Fruit fly (Drosophila melanogaster): ENCODE data around the gene Gr93c.

The Gr93c gene

DNA sequence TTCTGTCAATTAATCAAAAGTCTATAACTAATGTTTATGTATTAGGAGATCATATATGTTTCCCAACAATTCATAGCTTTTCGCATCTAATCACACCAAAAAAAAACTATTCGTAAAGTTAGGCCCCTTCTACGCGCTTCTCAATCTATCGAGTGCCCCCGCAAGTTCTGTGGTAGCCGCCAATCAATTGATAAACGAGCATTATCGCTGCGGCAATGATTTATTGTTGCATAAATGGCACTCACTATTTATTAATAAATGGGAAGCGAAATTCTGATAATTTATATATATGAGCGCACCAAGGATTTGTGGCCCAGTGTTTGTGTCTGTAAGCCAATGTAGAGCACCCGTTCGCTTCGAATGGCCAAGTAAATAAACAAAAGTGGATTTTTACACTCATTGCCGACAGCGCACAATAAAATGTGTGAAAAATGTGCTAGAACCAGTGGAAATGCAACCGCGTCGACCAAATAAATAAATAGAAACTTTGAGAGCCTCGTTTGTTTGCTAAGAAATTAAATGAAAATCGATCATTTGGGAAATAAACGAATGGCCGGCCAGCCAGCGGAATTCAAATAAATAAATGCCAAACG is 26.4 kb upstream of the Gr93c start:
- peak; percentile 13 for TF ChIP-seq noc (tag; optimal IDR thresholded peaks at IDR 0.05)

DNA sequence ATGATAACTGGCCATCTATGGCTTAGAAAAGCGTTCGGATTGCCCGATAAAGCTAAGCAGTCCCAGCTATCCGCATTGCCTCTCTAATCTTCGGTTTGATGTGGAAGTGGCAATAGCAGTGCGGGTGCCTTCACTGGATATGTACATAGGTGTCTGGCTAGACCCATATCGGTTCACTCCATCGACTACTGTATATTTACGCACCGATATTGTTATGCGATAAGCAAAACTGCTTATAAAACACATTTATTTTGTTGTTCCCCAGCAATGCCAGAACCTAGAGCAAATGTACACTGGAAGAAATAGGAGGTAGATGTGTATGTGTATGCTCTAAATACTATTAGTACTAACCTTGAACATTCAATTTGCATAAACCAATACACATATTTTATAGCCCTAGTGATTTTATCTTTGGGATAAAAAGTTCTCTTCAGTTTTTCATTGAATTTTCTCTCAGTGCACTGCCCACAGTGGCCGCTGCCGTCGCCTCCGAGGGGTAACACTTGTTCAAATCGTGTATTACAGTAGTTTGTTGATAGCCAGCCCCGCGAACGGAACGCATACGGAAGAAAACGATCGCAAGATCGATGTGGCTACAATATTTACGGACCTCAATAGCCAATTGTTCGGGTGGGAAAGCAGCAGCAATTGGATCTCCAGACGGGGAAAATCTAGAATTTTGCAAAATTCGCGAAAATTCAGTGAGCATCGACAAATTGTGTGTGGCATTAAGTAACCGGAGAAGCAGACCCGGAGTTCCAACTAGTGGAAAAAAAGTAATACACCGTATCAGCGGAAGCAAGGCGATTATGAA is 25.3 kb upstream of the Gr93c start, which contains the start of gene CG31431:
Gene CG31431, plus strand, starts transcription at position 524 of the 814 bp plus-strand sequence.
- peak; percentile 99 for TF ChIP-seq noc (tag; optimal IDR thresholded peaks at IDR 0.05)

DNA sequence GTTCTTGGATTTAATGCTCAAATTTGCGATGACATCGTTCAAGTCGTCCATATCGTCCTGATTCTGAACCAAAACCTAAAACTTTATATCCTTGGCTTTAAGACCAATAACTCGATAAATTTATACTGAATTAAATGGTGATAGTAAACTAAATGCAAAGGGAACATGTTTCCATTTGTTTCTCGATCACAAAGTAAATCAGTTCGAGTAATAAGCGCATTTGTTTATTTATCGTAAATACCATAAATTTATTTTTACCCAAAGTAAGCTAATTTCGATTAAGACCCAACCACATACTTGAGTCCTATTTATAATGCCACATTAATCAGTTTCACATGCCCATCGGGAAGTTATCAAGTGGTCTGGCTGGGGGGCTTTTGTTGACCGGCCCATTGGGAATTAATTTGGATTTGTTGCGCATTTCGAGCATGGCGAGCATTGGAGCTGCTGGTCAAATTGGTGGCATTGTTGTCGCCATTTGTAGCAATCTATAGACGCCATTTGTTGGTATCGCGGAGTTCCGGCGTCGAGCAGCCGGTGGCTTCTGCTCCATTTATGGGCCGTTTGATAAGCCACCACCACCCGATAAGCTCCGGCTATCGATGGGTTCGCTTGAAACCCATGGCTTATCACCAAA is 24.5 kb upstream of the Gr93c start, which contains the start of gene CG31174:
Gene CG31174, minus strand, starts transcription at position 51 of the 637 bp plus-strand sequence.
- TF ChIP-seq noc (tag; optimal IDR thresholded peaks at IDR 0.05), result no peak

DNA sequence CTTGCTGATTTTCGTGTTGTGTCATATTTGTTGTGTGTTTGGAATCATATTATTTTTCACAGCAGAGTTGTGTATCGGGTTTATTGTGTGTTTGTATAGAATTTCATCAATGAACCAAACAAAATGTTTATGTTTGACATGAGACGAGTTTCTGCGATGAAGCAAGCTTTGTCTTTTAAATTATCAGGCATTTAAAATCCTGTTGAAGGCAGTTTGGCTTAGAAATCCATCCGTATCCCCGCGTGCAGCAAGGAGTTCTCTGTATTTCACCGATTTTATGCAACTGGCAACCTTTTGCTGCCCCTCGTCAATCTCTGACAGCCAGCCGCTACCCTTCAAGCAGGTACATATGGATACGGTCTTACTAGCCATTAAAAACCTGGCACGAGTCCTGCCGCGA is 22.8 kb upstream of the Gr93c start, which contains the start of the genes CG6569 and Cby:
Gene CG6569, minus strand, starts transcription at position 101 of the 400 bp plus-strand sequence.
Gene Cby, plus strand, starts transcription at position 185 of the 400 bp plus-strand sequence.
- no peak for TF ChIP-seq noc (tag; optimal IDR thresholded peaks at IDR 0.05)

DNA sequence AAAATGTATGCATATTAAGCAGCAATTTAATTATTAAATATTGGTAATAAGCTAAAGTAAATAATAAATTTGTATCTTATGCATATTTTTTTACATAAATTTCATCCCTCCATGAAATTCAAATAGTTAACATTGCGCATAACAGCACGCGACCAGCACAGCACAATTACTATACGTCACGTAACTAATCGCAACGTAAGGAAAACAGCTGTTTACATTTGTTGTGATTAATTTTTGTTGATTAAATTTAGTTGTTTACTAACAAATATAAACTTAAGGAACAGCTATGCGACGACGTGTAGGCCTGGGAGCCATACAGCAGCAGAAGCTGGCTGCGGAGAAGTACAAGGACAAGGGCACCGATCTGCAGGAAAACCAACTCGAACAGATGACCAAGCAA is 19.9 kb upstream of the Gr93c start, which contains the start of gene lsn:
Gene lsn, plus strand, starts transcription at position 177 of the 400 bp plus-strand sequence.
- no peak for TF ChIP-seq noc (tag; optimal IDR thresholded peaks at IDR 0.05)

DNA sequence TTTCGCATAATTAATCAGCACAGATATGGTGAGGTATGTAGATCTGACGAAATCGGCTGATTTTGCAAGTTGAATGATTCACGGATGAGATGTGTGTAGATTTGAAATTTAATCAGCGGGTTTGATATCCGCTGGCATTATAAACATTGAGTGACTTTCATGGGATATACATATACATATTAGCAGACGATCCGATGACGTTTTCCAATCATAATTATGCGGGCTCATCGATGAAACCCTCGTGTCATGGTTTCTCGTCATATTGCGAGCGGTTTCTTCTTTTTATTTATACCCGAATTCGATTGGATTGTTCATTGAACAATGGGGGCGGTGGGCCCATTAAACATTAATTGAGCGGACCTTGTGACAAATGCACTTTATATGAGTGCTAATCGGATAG is 19.4 kb upstream of the Gr93c start:
- no peak for TF ChIP-seq noc (tag; optimal IDR thresholded peaks at IDR 0.05)

DNA sequence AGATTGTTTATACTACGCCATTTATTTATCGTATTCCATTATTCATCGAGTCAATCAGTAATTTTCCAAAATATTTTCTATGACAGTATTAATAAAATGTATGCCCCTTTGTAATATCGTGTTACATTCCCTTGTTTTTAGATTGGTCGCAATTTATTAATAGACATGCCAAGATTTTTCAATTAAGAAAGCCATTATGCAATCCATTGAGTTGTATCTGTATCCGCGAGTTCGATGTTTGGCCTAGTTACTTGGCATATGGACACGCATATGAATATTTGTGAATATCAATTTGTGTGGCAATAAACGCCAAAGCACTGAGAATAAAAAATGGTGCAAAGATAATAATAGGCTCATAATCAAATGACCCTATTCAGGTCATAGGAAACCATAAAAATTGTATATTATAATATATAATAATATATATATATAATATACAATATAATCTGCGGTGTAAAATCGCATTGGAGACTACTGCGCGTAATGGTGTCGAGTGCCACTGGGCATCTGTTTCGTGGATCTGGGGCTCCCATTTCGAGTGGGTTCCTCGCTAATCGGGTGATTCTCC is 18.8 kb upstream of the Gr93c start:
- TF ChIP-seq noc (tag; optimal IDR thresholded peaks at IDR 0.05), result no peak

DNA sequence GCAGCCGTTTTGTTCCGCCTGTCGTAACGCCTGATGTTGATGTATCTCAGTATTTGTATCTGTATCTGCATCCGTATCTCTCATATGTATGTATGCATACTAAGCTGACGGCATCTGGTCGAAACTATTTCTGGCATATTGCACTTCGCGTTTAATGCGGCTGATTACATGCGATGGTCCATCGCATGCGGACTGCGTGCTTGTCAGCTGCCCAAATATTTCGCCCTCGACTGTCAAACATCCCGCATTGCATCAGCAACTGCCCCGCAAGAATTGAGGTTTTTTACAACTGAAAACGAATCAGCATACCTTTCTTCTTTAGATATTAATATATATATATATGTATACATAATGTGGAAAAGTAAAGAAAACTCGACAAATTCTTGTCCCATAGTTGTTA is 17.8 kb upstream of the Gr93c start:
- TF ChIP-seq noc (tag; optimal IDR thresholded peaks at IDR 0.05), result no peak

DNA sequence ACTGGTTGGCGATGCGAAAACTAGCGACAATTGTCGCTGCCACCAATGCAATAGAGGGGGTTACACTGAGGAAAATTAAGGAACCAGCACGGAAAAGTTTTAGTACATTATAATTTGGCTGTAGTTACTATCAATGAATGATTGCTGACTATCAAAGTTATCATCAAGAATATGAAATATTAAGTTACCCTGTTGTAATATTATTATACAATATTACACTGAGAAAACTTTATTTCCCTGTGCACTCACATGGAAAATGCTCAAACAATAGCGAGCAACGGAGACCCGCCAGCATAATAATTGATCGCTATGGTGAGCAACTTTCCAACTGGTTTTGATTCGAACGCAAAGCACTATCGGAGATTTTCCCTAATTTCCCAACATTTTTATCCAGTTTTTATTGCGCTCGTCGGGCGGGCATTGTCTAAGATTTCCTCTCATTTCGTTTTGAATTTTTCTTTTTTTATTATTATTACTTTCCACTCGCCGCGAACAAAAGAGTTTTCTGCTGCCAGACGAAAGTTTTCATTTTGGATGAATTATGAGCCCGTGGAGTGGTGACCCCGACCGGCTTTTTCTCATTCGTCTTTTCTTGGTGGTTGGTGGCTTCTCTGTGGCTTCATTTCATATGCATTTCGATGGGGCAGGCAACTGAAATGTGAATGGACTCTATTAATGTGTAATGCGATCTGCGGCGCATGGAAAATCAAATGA is 17.2 kb upstream of the Gr93c start:
- no peak for TF ChIP-seq noc (tag; optimal IDR thresholded peaks at IDR 0.05)

DNA sequence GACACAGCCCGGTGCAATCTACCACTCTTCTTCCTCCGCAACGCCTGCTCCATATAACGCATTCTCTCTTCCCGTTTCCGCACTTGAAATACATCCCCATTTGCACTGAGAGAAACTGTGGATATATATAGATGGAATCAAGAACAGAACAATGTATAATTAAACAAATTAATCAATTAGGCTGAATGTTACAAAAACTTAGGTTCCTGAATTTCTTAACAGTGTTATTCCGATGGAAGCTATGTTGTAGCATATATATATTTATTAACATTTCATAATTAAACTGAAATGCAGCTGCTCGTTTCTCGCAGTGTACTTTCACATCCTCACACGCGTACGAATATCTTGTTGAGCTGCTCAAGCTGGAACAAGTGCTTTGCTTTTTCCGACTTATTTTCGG is 14.4 kb upstream of the Gr93c start:
- no peak for TF ChIP-seq noc (tag; optimal IDR thresholded peaks at IDR 0.05)

DNA sequence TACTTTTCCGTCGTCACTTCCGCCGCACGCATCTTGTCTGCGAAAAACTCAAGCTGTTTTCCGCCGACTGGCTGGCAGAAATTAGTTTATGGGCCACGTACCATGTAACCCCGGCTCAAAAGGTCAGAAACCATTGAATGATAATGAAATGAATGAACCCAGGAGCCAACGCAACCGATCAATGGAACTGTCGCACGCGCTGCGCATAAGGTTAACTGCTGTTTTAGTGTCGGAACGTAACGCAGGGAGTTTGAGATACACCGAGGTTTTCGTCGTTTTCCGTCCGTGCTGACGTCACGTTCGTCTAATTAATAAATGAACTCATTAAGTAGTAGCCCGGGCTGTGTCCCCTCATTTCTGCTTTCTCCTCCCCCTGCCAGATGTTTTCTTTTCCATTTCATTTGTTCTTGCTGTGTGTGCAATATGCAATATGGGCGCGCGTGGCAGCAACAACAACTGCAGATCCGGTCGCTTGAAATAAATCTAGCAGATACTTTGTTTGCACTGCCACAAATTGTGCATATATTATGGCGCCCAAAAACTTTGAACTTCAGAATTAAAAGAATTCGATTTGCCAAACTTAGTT is 13.3 kb upstream of the Gr93c start:
- no peak for TF ChIP-seq noc (tag; optimal IDR thresholded peaks at IDR 0.05)

DNA sequence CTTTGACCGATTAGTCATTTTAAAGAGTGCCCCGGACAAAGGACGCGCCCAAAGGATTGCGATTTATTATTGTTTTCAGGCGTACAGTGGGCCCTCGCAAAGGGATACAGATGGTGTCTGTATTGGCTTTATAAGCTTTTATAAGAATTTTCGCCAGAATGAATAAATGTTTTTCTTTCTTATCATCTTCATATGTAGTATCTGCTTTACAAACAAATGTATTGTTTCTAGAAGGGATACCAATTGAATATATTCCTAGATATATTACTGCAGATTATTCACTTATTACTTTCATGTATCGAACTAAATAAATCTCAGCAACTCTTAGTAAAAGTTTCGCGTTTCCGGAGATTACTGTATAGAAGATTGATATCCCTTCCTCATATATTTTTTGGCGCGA is 12.4 kb upstream of the Gr93c start:
- no peak for TF ChIP-seq noc (tag; optimal IDR thresholded peaks at IDR 0.05)

DNA sequence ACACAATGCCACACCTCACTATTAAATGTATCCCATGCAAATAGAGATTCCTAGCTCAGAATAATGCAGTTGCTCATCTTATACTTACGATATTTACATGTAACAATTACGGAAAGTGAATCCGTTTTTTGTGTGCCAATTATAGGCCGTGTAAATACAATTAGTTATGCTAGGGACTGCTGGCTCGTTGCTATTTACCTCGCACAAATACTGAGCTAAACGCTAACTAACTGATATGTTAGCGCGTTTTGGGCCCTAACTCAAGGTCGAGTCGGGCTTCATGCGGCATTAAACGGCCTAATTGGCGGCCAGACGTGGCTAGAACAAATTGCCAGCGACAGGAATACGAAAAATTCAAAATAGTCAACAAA is 11.8 kb upstream of the Gr93c start:
- TF ChIP-seq noc (tag; optimal IDR thresholded peaks at IDR 0.05), result no peak

DNA sequence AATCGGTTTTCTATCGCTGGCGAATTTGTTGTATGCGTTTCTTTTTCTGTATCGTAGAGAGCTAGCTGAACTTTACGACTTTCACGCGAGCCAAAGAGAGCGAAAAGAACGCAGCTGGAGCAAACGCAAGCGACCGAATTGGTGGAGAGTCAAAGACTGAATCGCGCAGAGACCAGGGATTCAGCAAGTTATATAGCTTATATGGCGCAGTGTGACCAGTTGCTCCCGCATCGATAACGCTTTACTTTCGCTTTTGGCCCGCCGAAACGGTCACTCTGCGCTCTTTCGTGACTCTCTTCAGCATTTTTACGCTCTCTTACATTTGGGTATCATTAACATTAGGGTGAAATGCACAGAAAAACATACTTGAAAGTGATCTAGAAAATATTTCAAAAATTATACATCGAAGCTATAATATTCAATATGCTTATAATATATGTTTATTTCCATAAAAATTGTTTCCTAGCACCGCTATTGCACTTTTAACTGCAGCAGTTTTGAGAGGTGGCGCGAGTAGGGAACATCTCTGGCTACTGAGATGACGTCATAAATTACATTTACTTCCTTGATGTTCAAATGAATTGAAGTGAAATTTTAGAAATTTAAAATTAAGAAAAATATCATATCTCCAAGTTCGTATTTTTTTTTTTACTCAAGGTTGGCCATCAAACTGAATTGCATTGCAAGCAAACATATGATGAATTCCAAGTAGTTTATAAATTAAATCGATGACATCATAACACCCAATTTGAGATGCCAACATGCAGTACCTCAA is 11.2 kb upstream of the Gr93c start, which contains the start of gene glec:
Gene glec, minus strand, starts transcription at position 169 of the 775 bp plus-strand sequence.
- TF ChIP-seq noc (tag; optimal IDR thresholded peaks at IDR 0.05), result peak; percentile 19
